Fruit fly (Drosophila melanogaster) whole organism, prepupa: ENCODE results near the gene NijB.

Experiments used
- CG4318 ChIP-seq: fragments of 200-800 bp; sonication (Bioruptor generic); optimal IDR thresholded peaks from 3 replicates; lab custom pipeline; 2017; ENCODE audit warnings: missing biosample characterization, mild to moderate bottlenecking, missing genetic modification characterization
- CG6792 ChIP-seq: fragments of 200-800 bp; sonication (Bioruptor generic); optimal IDR thresholded peaks from 3 replicates; lab custom pipeline; 2016; ENCODE audit warnings: missing biosample characterization, missing genetic modification characterization
- CG8119 ChIP-seq: fragments of 200-800 bp; sonication (Bioruptor generic); IDR thresholded peaks from 3 replicates; pipeline ENCODE4 v1.3.6; 2022; ENCODE audit warnings: missing biosample characterization, missing genetic modification characterization
- Met ChIP-seq: fragments of 200-800 bp; sonication (Bioruptor generic); optimal IDR thresholded peaks from 3 replicates; lab custom pipeline; 2016; ENCODE audit warnings: missing biosample characterization, missing genetic modification characterization
- Sox14 ChIP-seq: fragments of 200-800 bp; sonication (Bioruptor generic); optimal IDR thresholded peaks from 3 replicates; lab custom pipeline; 2016; ENCODE audit warnings: missing biosample characterization, missing genetic modification characterization
- dsx ChIP-seq: fragments of 200-800 bp; optimal IDR thresholded peaks from 3 replicates; lab custom pipeline; 2019; ENCODE audit warnings: missing biosample characterization, mild to moderate bottlenecking, missing genetic modification characterization, moderate library complexity; ENCODE audit not compliant: poor library complexity, severe bottlenecking
- lz ChIP-seq: fragments of 200-800 bp; sonication (Bioruptor generic); optimal IDR thresholded peaks from 3 replicates; lab custom pipeline; 2016; ENCODE audit warnings: missing biosample characterization, missing genetic modification characterization
- svp ChIP-seq: fragments of 200-800 bp; sonication (Bioruptor generic); peaks from one replicate; lab custom pipeline; 2016; ENCODE audit warnings: missing biosample characterization, missing genetic modification characterization

- peak; percentile 92; the same call in 2 of the 3 replicates for TF ChIP-seq CG8119 (GFP tag; lab: Robert Waterston, UW)
- no peak for TF ChIP-seq svp
- peak; percentile 73 for TF ChIP-seq Sox14 (GFP tag; lab: Kevin White, UChicago)
- peak; percentile 73 for TF ChIP-seq lz (GFP tag; lab: Kevin White, UChicago)
- peak; percentile 74 for TF ChIP-seq CG6792 (GFP tag; lab: Kevin White, UChicago)
- TF ChIP-seq dsx (GFP tag; lab: Kevin White, UChicago) = peak; percentile 72
- TF ChIP-seq Met (GFP tag; lab: Kevin White, UChicago) = peak; percentile 83
- no peak for TF ChIP-seq CG4318 (GFP tag; lab: Kevin White, UChicago)
These were observed 24.7 kb upstream of the NijB start, which contains the start of gene Dysb for dm6 chr3L:18867521-18867920.
